Worm (Caenorhabditis elegans) whole organism, L3 larva: ENCODE results near the gene plr-1.
A peak's percentile ranks its signal among the peaks of the same experiment; 100 is the strongest.

ENCODE experiments used
- R02D3.7 ChIP-seq: fragments of 150-350 bp; optimal IDR thresholded peaks from 2 replicates; lab custom pipeline; 2014; ENCODE audit warnings: missing biosample characterization, missing genetic modification characterization
- ZK546.5 ChIP-seq: sonication (generic microtip); optimal IDR thresholded peaks from 2 replicates; lab custom pipeline; 2017; ENCODE audit warnings: missing biosample characterization, missing genetic modification characterization
- aly-2 ChIP-seq: fragments of 150-350 bp; optimal IDR thresholded peaks from 2 replicates; lab custom pipeline; 2014; ENCODE audit warnings: missing biosample characterization, missing genetic modification characterization
- ama-1 ChIP-seq: fragments of 150-350 bp; optimal IDR thresholded peaks from 2 replicates; lab custom pipeline; 2018
- ceh-28 ChIP-seq: fragments of 150-350 bp; optimal IDR thresholded peaks from 2 replicates; lab custom pipeline; 2014; ENCODE audit warnings: missing biosample characterization, missing genetic modification reagents, missing genetic modification characterization
- ceh-82 ChIP-seq: fragments of 150-350 bp; optimal IDR thresholded peaks from 2 replicates; lab custom pipeline; 2014; ENCODE audit warnings: missing biosample characterization, missing genetic modification characterization
- daf-12 ChIP-seq: fragments of 150-350 bp; optimal IDR thresholded peaks from 2 replicates; lab custom pipeline; 2014; ENCODE audit warnings: missing biosample characterization, missing genetic modification reagents, missing genetic modification characterization
- egl-5 ChIP-seq: fragments of 150-350 bp; optimal IDR thresholded peaks from 2 replicates; lab custom pipeline; 2017; ENCODE audit warnings: missing biosample characterization, missing genetic modification reagents, missing genetic modification characterization, inconsistent platforms
- elt-1 ChIP-seq: fragments of 150-350 bp; optimal IDR thresholded peaks from 2 replicates; lab custom pipeline; 2014; ENCODE audit warnings: missing biosample characterization, missing genetic modification characterization
- elt-2 ChIP-seq: sonication (generic microtip); optimal IDR thresholded peaks from 2 replicates; lab custom pipeline; 2016; ENCODE audit warnings: missing genetic modification reagents, mild to moderate bottlenecking, missing genetic modification characterization, missing compliant biosample characterization
- elt-3 ChIP-seq, 3 experiments: fragments of 150-350 bp in 1 of 3; sonication (generic microtip) in 2 of 3; optimal IDR thresholded peaks; 2 replicates in 2 of 3; 4 replicates in 1 of 3; lab custom pipeline; 2014 to 2017; ENCODE audit warnings: missing biosample characterization in 3 of 3, missing genetic modification characterization in 3 of 3
- fkh-2 ChIP-seq: fragments of 150-350 bp; optimal IDR thresholded peaks from 2 replicates; lab custom pipeline; 2014; ENCODE audit warnings: missing biosample characterization, missing genetic modification reagents, missing genetic modification characterization
- hmg-11 ChIP-seq: sonication (generic microtip); optimal IDR thresholded peaks from 2 replicates; lab custom pipeline; 2016; ENCODE audit warnings: missing genetic modification characterization, missing compliant biosample characterization
- lin-15B ChIP-seq: fragments of 150-350 bp; optimal IDR thresholded peaks from 2 replicates; lab custom pipeline; 2014; ENCODE audit warnings: missing biosample characterization, missing genetic modification characterization
- lin-39 ChIP-seq: fragments of 150-350 bp; optimal IDR thresholded peaks from 2 replicates; lab custom pipeline; 2018; ENCODE audit warnings: missing biosample characterization, missing genetic modification reagents, missing genetic modification characterization
- lsy-12 ChIP-seq: sonication (generic microtip); optimal IDR thresholded peaks from 2 replicates; lab custom pipeline; 2016; ENCODE audit warnings: mild to moderate bottlenecking, missing genetic modification characterization, missing compliant biosample characterization
- mdl-1 ChIP-seq: fragments of 150-350 bp; optimal IDR thresholded peaks from 2 replicates; lab custom pipeline; 2014; ENCODE audit warnings: missing biosample characterization, missing genetic modification characterization
- nfya-1 ChIP-seq: sonication (generic microtip); optimal IDR thresholded peaks from 2 replicates; lab custom pipeline; 2017; ENCODE audit warnings: missing genetic modification characterization, mild to moderate bottlenecking, missing compliant biosample characterization, antibody characterized with exemption, moderate library complexity; ENCODE audit not compliant: insufficient read depth
- nhr-11 ChIP-seq: fragments of 150-350 bp; optimal IDR thresholded peaks from 2 replicates; lab custom pipeline; 2014; ENCODE audit warnings: missing biosample characterization, missing genetic modification characterization
- nhr-12 ChIP-seq: fragments of 150-350 bp; optimal IDR thresholded peaks from 2 replicates; lab custom pipeline; 2014; ENCODE audit warnings: missing biosample characterization, missing genetic modification characterization
- nhr-23 ChIP-seq: fragments of 150-350 bp; optimal IDR thresholded peaks from 2 replicates; lab custom pipeline; 2014; ENCODE audit warnings: missing biosample characterization, missing genetic modification reagents, missing genetic modification characterization
- nhr-237 ChIP-seq: fragments of 150-350 bp; optimal IDR thresholded peaks from 2 replicates; lab custom pipeline; 2014; ENCODE audit warnings: missing biosample characterization, missing genetic modification characterization
- nhr-25 ChIP-seq: sonication (generic microtip); optimal IDR thresholded peaks from 2 replicates; lab custom pipeline; 2017; ENCODE audit warnings: missing biosample characterization, missing genetic modification characterization
- nhr-28 ChIP-seq: fragments of 150-350 bp; optimal IDR thresholded peaks from 2 replicates; lab custom pipeline; 2014; ENCODE audit warnings: missing biosample characterization, missing genetic modification characterization
- nhr-67 ChIP-seq: fragments of 150-350 bp; optimal IDR thresholded peaks from 2 replicates; lab custom pipeline; 2014; ENCODE audit warnings: missing biosample characterization, missing genetic modification characterization
- nhr-76 ChIP-seq: fragments of 150-350 bp; sonication (generic microtip); optimal IDR thresholded peaks from 5 replicates; lab custom pipeline; 2014; ENCODE audit warnings: missing biosample characterization, missing genetic modification characterization
- nhr-77 ChIP-seq: fragments of 150-350 bp; optimal IDR thresholded peaks from 2 replicates; lab custom pipeline; 2014; ENCODE audit warnings: missing biosample characterization, missing genetic modification characterization
- pha-4 ChIP-seq: fragments of 150-350 bp; optimal IDR thresholded peaks from 2 replicates; lab custom pipeline; 2014; ENCODE audit warnings: missing biosample characterization, missing genetic modification reagents, missing genetic modification characterization
- pqm-1 ChIP-seq: fragments of 150-350 bp; optimal IDR thresholded peaks from 2 replicates; lab custom pipeline; 2017; ENCODE audit warnings: missing biosample characterization, missing genetic modification characterization, inconsistent platforms
- sea-2 ChIP-seq: fragments of 150-350 bp; sonication (generic microtip); optimal IDR thresholded peaks from 4 replicates; lab custom pipeline; 2014; ENCODE audit warnings: missing biosample characterization, missing genetic modification reagents, missing genetic modification characterization
- skn-1 ChIP-seq: fragments of 150-350 bp; optimal IDR thresholded peaks from 2 replicates; lab custom pipeline; 2014; ENCODE audit warnings: missing biosample characterization, missing genetic modification characterization
- unc-39 ChIP-seq: sonication (generic microtip); optimal IDR thresholded peaks from 4 replicates; lab custom pipeline; 2017; ENCODE audit warnings: missing biosample characterization, missing genetic modification characterization
- unc-62 ChIP-seq: fragments of 150-350 bp; sonication (generic microtip); optimal IDR thresholded peaks from 4 replicates; lab custom pipeline; 2014; ENCODE audit warnings: missing biosample characterization, missing genetic modification reagents, missing genetic modification characterization
- zag-1 ChIP-seq: fragments of 150-350 bp; optimal IDR thresholded peaks from 2 replicates; lab custom pipeline; 2014; ENCODE audit warnings: missing biosample characterization, missing genetic modification characterization
- ztf-11 ChIP-seq: fragments of 150-350 bp; optimal IDR thresholded peaks from 2 replicates; lab custom pipeline; 2014; ENCODE audit warnings: missing biosample characterization, missing genetic modification characterization
- ztf-4 ChIP-seq: fragments of 150-350 bp; optimal IDR thresholded peaks from 2 replicates; lab custom pipeline; 2014; ENCODE audit warnings: missing biosample characterization, missing genetic modification characterization

The plr-1 gene

ce11 chrIII:11427548-11428152 is 29.0 kb upstream of the plr-1 start:
- no peak for TF ChIP-seq unc-62 (GFP tag; lab: Kevin White, UChicago)
- TF ChIP-seq nhr-25 (tag; lab: Kevin White, UChicago) = no peak
- no peak for TF ChIP-seq skn-1 (tag; lab: Kevin White, UChicago)
- TF ChIP-seq nhr-237 (tag; lab: Kevin White, UChicago) = no peak
- TF ChIP-seq nhr-76 (tag; lab: Kevin White, UChicago) = no peak
- TF ChIP-seq ama-1 = no peak
- no peak for TF ChIP-seq nhr-28 (tag; lab: Kevin White, UChicago)
- no peak for TF ChIP-seq pqm-1

DNA sequence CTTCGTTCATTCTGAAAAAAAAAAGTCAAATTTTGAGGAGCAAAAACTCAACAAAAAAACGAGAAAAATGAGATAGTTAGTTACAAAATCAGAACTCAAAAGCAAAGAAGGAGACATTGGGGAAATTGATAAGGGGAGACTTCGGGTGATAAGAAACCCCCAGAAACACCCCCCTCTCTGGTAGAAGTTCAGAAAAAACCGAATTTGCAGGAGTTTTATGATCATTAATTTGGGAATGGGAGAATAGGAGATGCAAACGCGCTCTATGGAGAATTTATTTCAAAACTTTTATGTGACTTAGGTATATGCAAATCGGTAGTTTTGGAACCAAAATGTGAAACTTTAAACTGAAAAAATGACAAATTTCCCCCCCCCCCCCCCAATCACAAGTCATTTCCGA is 14.1 kb upstream of the plr-1 start, which contains the start of gene sbp-1:
sbp-1 (minus strand) TSS at position 11 of the 400 bp plus-strand sequence.
- TF ChIP-seq pqm-1 = peak; percentile 44
- peak; percentile 74 for TF ChIP-seq elt-2 (tag; lab: Kevin White, UChicago)
- no peak for TF ChIP-seq aly-2 (tag; lab: Kevin White, UChicago)
- no peak for TF ChIP-seq ceh-82 (tag; lab: Kevin White, UChicago)

DNA sequence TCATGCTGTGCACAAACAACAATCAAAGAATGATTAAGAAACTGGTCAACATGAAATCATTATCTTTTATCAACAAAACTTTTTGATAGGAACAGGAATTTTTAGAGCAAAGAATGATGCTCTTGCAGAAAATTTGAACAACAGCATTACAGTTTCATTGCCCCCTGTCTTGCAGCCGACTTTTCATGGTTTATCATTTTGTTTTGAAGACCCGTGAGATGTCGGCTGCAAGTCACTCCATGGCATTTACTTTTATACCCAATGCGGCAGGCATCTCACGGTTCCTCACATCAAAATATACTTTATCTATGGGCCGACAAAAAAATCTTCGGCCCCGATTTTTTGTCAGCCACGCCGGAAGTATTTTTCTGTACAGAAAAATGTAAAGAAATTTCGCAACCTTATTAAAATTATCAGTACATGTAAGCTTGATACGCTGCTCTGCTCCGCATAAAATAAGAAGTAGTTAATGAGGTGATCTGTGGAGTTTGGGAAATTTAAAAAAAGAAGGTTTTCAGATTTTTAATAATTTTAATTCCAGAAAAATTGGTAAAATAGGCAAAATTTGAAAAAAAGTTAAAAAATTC is 13.2 kb upstream of the plr-1 start:
- no peak for TF ChIP-seq nhr-12 (tag; lab: Kevin White, UChicago)
- no peak for TF ChIP-seq elt-3 (tag; optimal IDR thresholded peaks at IDR 0.05; lab: Kevin White, UChicago)
- TF ChIP-seq ztf-11 (tag; lab: Kevin White, UChicago) = no peak
- no peak for TF ChIP-seq sea-2
- peak; percentile 37 for TF ChIP-seq pha-4 (tag; lab: Kevin White, UChicago)
- TF ChIP-seq nhr-237 (tag; lab: Kevin White, UChicago) = no peak
- no peak for TF ChIP-seq lsy-12 (tag; lab: Kevin White, UChicago)
- peak; percentile 45 for TF ChIP-seq elt-2 (tag; lab: Kevin White, UChicago)
- no peak for TF ChIP-seq nhr-77 (tag; lab: Kevin White, UChicago)

DNA sequence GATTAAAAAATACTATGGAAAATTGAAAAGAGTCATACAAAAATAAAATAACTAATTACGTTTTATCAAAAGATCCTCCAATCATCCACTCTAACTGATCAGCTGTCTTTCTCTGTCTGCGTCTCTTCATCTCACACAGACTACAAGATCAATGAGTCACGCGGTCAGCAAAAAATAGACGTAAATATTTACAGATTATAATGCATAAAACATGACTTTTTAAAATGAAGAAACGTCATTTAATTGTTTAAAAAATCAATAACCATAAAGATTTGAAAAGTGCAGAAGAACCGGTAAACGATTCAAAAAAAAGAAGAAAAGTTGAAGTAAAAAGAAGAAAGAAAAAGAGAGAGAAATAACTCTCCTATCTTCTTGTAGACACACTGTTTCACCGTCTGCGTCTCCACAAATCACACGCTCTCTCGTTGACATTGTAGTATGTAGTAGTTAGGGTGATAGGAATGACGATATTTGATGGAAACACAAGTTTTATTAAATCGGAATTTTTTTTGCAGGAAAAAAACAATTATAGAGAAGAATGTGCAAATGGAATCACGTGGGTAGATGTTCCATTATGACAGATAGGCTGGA is 11.8 kb upstream of the plr-1 start:
- peak; percentile 92 for TF ChIP-seq pha-4 (tag; lab: Kevin White, UChicago)
- TF ChIP-seq ztf-4 (tag; lab: Kevin White, UChicago) = no peak
- TF ChIP-seq mdl-1 (tag; lab: Kevin White, UChicago) = no peak
- no peak for TF ChIP-seq nhr-77 (tag; lab: Kevin White, UChicago)
- no peak for TF ChIP-seq ZK546.5 (tag; lab: Kevin White, UChicago)
- TF ChIP-seq elt-1 (tag; lab: Kevin White, UChicago) = no peak
- TF ChIP-seq ceh-28 (tag; lab: Kevin White, UChicago) = peak; percentile 69
- TF ChIP-seq nhr-12 (tag; lab: Kevin White, UChicago) = no peak
- peak; percentile 56 for TF ChIP-seq nfya-1
- no peak for TF ChIP-seq zag-1 (tag; lab: Kevin White, UChicago)
- TF ChIP-seq ama-1 = no peak
- no peak for TF ChIP-seq sea-2
- no peak for TF ChIP-seq unc-39
- TF ChIP-seq aly-2 (tag; lab: Kevin White, UChicago) = no peak
- peak; percentile 33 for TF ChIP-seq elt-2 (tag; lab: Kevin White, UChicago)
- TF ChIP-seq nhr-25 (tag; lab: Kevin White, UChicago) = peak; percentile 48
- no peak for TF ChIP-seq elt-3 (tag; optimal IDR thresholded peaks at IDR 0.05; lab: Kevin White, UChicago)
- TF ChIP-seq nhr-23 = no peak
- no peak for TF ChIP-seq daf-12
- no peak for TF ChIP-seq R02D3.7 (tag; lab: Kevin White, UChicago)
- TF ChIP-seq, all 47 proteins: peak for 5

DNA sequence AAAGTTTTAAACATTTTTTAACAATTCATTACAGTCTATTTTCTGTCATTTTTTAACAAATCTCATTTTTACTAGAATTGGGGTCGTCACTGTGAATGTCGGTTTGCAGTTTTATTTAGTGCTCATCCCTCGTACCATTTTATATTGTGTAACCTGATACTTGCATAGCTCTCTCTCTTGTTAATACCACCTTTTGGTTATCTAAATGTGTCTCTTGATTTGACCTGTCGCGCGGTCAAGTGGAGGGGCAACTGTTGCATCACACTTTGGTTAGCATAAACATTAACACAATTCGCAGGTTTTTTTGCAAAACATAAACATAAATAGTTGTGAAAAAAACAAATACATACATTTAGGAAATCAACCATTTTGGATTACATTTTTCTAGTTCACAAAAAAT is 9.9 kb upstream of the plr-1 start:
- TF ChIP-seq nhr-67 = no peak
- TF ChIP-seq nhr-23 = no peak
- no peak for TF ChIP-seq pha-4 (tag; lab: Kevin White, UChicago)
- TF ChIP-seq ceh-28 (tag; lab: Kevin White, UChicago) = no peak
- no peak for TF ChIP-seq lin-15B (tag; lab: Kevin White, UChicago)
- TF ChIP-seq egl-5 (tag; lab: Kevin White, UChicago) = no peak
- TF ChIP-seq nhr-77 (tag; lab: Kevin White, UChicago) = no peak
- TF ChIP-seq lin-39 (tag; lab: Kevin White, UChicago) = no peak
- TF ChIP-seq hmg-11 = no peak
- no peak for TF ChIP-seq nhr-12 (tag; lab: Kevin White, UChicago)
- no peak for TF ChIP-seq ztf-4 (tag; lab: Kevin White, UChicago)
- no peak for TF ChIP-seq pqm-1
- no peak for TF ChIP-seq fkh-2 (tag; lab: Kevin White, UChicago)
- no peak for TF ChIP-seq nhr-11 (tag; lab: Kevin White, UChicago)
- TF ChIP-seq aly-2 (tag; lab: Kevin White, UChicago) = no peak
- TF ChIP-seq ama-1 = no peak
